Worm (Caenorhabditis elegans): ENCODE measurements around the gene Y25C1A.7.

DNA sequence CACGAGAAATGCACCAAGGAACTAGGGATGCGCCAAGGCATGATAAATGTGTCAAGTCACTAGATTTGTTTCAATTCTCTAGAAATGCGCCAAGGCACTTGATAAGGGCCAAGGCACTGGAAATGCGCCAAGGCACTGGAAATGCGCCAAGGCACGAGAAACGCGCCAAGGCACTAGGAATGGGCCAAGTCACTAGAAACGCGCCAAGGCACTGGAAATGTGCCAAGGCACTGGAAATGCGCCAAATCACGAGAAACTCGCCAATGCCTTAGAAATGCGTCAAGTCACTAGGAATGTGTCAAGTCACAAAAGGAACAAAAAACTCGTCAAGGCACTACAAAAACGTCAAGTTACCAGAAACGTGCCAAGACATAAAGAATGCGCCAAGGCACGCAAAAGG is 34.5 kb downstream of the Y25C1A.7 start:
- TF ChIP-seq sptf-1 (tag; optimal IDR thresholded peaks at IDR 0.05) (no peak), lin-13 (tag; optimal IDR thresholded peaks at IDR 0.05) (no peak), nhr-2 (tag; optimal IDR thresholded peaks at IDR 0.05) (no peak), snpc-4 (tag; optimal IDR thresholded peaks at IDR 0.05) (no peak)

Measured in whole organism, mixed stage, embryonic.